Fruit fly (Drosophila melanogaster) whole organism, embryonic: ENCODE results near the gene D1.

ENCODE experiments used
- Atf3 ChIP-seq: fragments of 200-800 bp; sonication (Bioruptor generic); optimal IDR thresholded peaks from 3 replicates; lab custom pipeline; 2016; ENCODE audit warnings: missing biosample characterization, missing genetic modification characterization
- CG10431 ChIP-seq: fragments of 200-800 bp; sonication (Bioruptor generic); optimal IDR thresholded peaks from 3 replicates; lab custom pipeline; 2018; ENCODE audit warnings: missing biosample characterization, mild to moderate bottlenecking, missing genetic modification characterization
- CG10543 ChIP-seq: fragments of 200-800 bp; sonication (Bioruptor generic); optimal IDR thresholded peaks from 3 replicates; lab custom pipeline; 2017; ENCODE audit warnings: missing biosample characterization, mild to moderate bottlenecking, missing genetic modification characterization, moderate library complexity
- CG10565 ChIP-seq: fragments of 200-800 bp; sonication (Bioruptor generic); optimal IDR thresholded peaks from 3 replicates; lab custom pipeline; 2016; ENCODE audit warnings: missing biosample characterization, mild to moderate bottlenecking, missing genetic modification characterization
- CG13624 ChIP-seq: fragments of 200-800 bp; sonication (Bioruptor generic); optimal IDR thresholded peaks from 2 replicates; lab custom pipeline; 2016; ENCODE audit warnings: missing biosample characterization, missing genetic modification characterization
- CG15601 ChIP-seq: fragments of 200-800 bp; sonication (Bioruptor generic); optimal IDR thresholded peaks from 3 replicates; lab custom pipeline; 2019; ENCODE audit warnings: missing biosample characterization, mild to moderate bottlenecking, missing genetic modification characterization, moderate library complexity
- CG15696 ChIP-seq: fragments of 200-800 bp; sonication (Bioruptor generic); optimal IDR thresholded peaks from 2 replicates; lab custom pipeline; 2019; ENCODE audit warnings: missing biosample characterization, mild to moderate bottlenecking, missing genetic modification characterization, moderate library complexity
- CG17802 ChIP-seq: fragments of 200-800 bp; sonication (Bioruptor generic); optimal IDR thresholded peaks from 2 replicates; lab custom pipeline; 2018; ENCODE audit warnings: missing biosample characterization, mild to moderate bottlenecking, missing genetic modification characterization, moderate library complexity
- CG2199 ChIP-seq: fragments of 200-800 bp; sonication (Bioruptor generic); IDR thresholded peaks from 3 replicates; pipeline ENCODE4 v1.3.6; 2022; ENCODE audit warnings: missing biosample characterization, missing genetic modification characterization
- CG30431 ChIP-seq: fragments of 200-800 bp; sonication (Bioruptor generic); optimal IDR thresholded peaks from 2 replicates; lab custom pipeline; 2017; ENCODE audit warnings: missing biosample characterization, missing genetic modification characterization
- CG3281 ChIP-seq: fragments of 200-800 bp; sonication (Bioruptor generic); optimal IDR thresholded peaks from 3 replicates; lab custom pipeline; 2017; ENCODE audit warnings: missing biosample characterization, mild to moderate bottlenecking, missing genetic modification characterization
- CG3838 ChIP-seq: fragments of 200-800 bp; sonication (Bioruptor generic); optimal IDR thresholded peaks from 3 replicates; lab custom pipeline; 2016; ENCODE audit warnings: missing biosample characterization, missing genetic modification characterization
- CG3995 ChIP-seq: fragments of 200-800 bp; sonication (Bioruptor generic); optimal IDR thresholded peaks from 3 replicates; lab custom pipeline; 2016; ENCODE audit warnings: missing biosample characterization, missing genetic modification characterization
- CG4424 ChIP-seq: fragments of 200-800 bp; sonication (Bioruptor generic); optimal IDR thresholded peaks from 3 replicates; lab custom pipeline; 2016; ENCODE audit warnings: missing biosample characterization, missing genetic modification characterization
- CG4820 ChIP-seq: fragments of 200-800 bp; sonication (Bioruptor generic); optimal IDR thresholded peaks from 3 replicates; lab custom pipeline; 2016; ENCODE audit warnings: missing biosample characterization, missing genetic modification characterization
- CG4854 ChIP-seq: fragments of 200-800 bp; sonication (Bioruptor generic); optimal IDR thresholded peaks from 2 replicates; lab custom pipeline; 2016; ENCODE audit warnings: missing biosample characterization, missing genetic modification characterization, inconsistent platforms
- CG7987 ChIP-seq: fragments of 200-800 bp; sonication (Bioruptor generic); optimal IDR thresholded peaks from 2 replicates; lab custom pipeline; 2018; ENCODE audit warnings: missing biosample characterization, mild to moderate bottlenecking, missing genetic modification characterization, moderate library complexity
- CG8924 ChIP-seq: fragments of 200-800 bp; optimal IDR thresholded peaks from 3 replicates; lab custom pipeline; 2019; ENCODE audit warnings: missing biosample characterization, mild to moderate bottlenecking, missing genetic modification characterization, moderate library complexity
- Dek ChIP-seq: fragments of 200-800 bp; sonication (Bioruptor generic); optimal IDR thresholded peaks from 3 replicates; lab custom pipeline; 2019; ENCODE audit warnings: missing biosample characterization, mild to moderate bottlenecking, missing genetic modification characterization, moderate library complexity
- Dll ChIP-seq: fragments of 200-800 bp; sonication (Bioruptor generic); IDR thresholded peaks from 4 replicates; pipeline ENCODE4 v1.3.6; 2022; ENCODE audit warnings: missing biosample characterization, missing genetic modification characterization; ENCODE audit not compliant: partially characterized antibody
- E2f2 ChIP-seq: fragments of 200-800 bp; sonication (Bioruptor generic); IDR thresholded peaks from 2 replicates; pipeline ENCODE4 v1.3.6; 2022; ENCODE audit warnings: missing biosample characterization, missing genetic modification characterization
- ERR ChIP-seq: fragments of 200-800 bp; sonication (Bioruptor generic); optimal IDR thresholded peaks from 2 replicates; lab custom pipeline; 2016; ENCODE audit warnings: missing biosample characterization, missing genetic modification characterization
- Gug ChIP-seq: fragments of 200-800 bp; sonication (Bioruptor generic); IDR thresholded peaks from 4 replicates; pipeline ENCODE4 v1.3.6; 2022; ENCODE audit warnings: missing biosample characterization, missing genetic modification characterization
- HHEX ChIP-seq: fragments of 200-800 bp; sonication (Bioruptor generic); optimal IDR thresholded peaks from 3 replicates; lab custom pipeline; 2017; ENCODE audit warnings: missing biosample characterization, mild to moderate bottlenecking, missing genetic modification characterization, missing genetic modification reagents
- Hey ChIP-seq: fragments of 200-800 bp; sonication (Bioruptor generic); optimal IDR thresholded peaks from 3 replicates; lab custom pipeline; 2018; ENCODE audit warnings: missing biosample characterization, mild to moderate bottlenecking, missing genetic modification characterization
- Hmr ChIP-seq: fragments of 200-800 bp; sonication (Bioruptor generic); optimal IDR thresholded peaks from 3 replicates; lab custom pipeline; 2017; ENCODE audit warnings: mild to moderate bottlenecking, missing biosample characterization, missing genetic modification reagents, missing genetic modification characterization
- Lpt ChIP-seq: fragments of >200 bp; optimal IDR thresholded peaks from 2 replicates; lab custom pipeline; 2018; ENCODE audit warnings: missing biosample characterization, missing genetic modification characterization
- Tbp ChIP-seq: fragments of >200 bp; optimal IDR thresholded peaks from 2 replicates; lab custom pipeline; 2018; ENCODE audit warnings: missing biosample characterization, missing genetic modification characterization
- aop ChIP-seq: fragments of 200-800 bp; sonication (Bioruptor generic); IDR thresholded peaks from 2 replicates; pipeline ENCODE4 v1.3.6; 2022; ENCODE audit warnings: missing biosample characterization, missing genetic modification characterization
- ap ChIP-seq: fragments of 200-800 bp; sonication (Bioruptor generic); IDR thresholded peaks from 2 replicates; pipeline ENCODE4 v1.3.6; 2022; ENCODE audit warnings: missing biosample characterization, missing genetic modification characterization
- chm ChIP-seq: fragments of 200-800 bp; sonication (Bioruptor generic); IDR thresholded peaks from 2 replicates; pipeline ENCODE4 v1.3.6; 2022; ENCODE audit warnings: missing biosample characterization, missing genetic modification characterization
- chn ChIP-seq: fragments of 200-800 bp; sonication (Bioruptor generic); optimal IDR thresholded peaks from 2 replicates; lab custom pipeline; 2016; ENCODE audit warnings: missing biosample characterization, missing genetic modification characterization
- crc ChIP-seq: fragments of 200-800 bp; sonication (Bioruptor generic); optimal IDR thresholded peaks from 2 replicates; lab custom pipeline; 2016; ENCODE audit warnings: missing biosample characterization, missing genetic modification characterization
- croc ChIP-seq: fragments of 200-800 bp; sonication (Bioruptor generic); conservative IDR thresholded peaks from 3 replicates; pipeline ENCODE4 v1.3.6; 2022; ENCODE audit warnings: missing biosample characterization, missing genetic modification characterization
- dm ChIP-seq: fragments of 200-800 bp; sonication (Bioruptor generic); optimal IDR thresholded peaks from 3 replicates; lab custom pipeline; 2016; ENCODE audit warnings: missing biosample characterization, missing genetic modification characterization
- dysf ChIP-seq: fragments of 200-800 bp; sonication (Bioruptor generic); IDR thresholded peaks from 3 replicates; pipeline ENCODE4 v1.3.6; 2022; ENCODE audit warnings: missing biosample characterization, missing genetic modification characterization
- emc ChIP-seq: fragments of 200-800 bp; sonication (Bioruptor generic); optimal IDR thresholded peaks from 2 replicates; lab custom pipeline; 2016; ENCODE audit warnings: missing biosample characterization, missing genetic modification characterization
- en ChIP-seq: fragments of 200-800 bp; sonication (Bioruptor generic); optimal IDR thresholded peaks from 2 replicates; lab custom pipeline; 2016; ENCODE audit warnings: missing biosample characterization, missing genetic modification characterization
- fru ChIP-seq: fragments of >200 bp; optimal IDR thresholded peaks from 2 replicates; lab custom pipeline; 2017
- gcm ChIP-seq: fragments of 200-800 bp; sonication (Bioruptor generic); optimal IDR thresholded peaks from 2 replicates; lab custom pipeline; 2019; ENCODE audit warnings: missing biosample characterization, mild to moderate bottlenecking, missing genetic modification characterization, moderate library complexity
- gem ChIP-seq: fragments of 200-800 bp; sonication (Bioruptor generic); optimal IDR thresholded peaks from 2 replicates; lab custom pipeline; 2019; ENCODE audit warnings: missing biosample characterization, mild to moderate bottlenecking, missing genetic modification characterization, moderate library complexity
- grau ChIP-seq: fragments of 200-800 bp; optimal IDR thresholded peaks from 3 replicates; lab custom pipeline; 2019; ENCODE audit warnings: missing biosample characterization, mild to moderate bottlenecking, missing genetic modification characterization, moderate library complexity
- insv ChIP-seq, 2 experiments: fragments of 200-800 bp; sonication (Bioruptor generic); optimal IDR thresholded peaks; 3 replicates each; lab custom pipeline; 2016 to 2018; ENCODE audit warnings: missing biosample characterization in 2 of 2, missing genetic modification characterization in 2 of 2
- jumu ChIP-seq: fragments of 200-800 bp; sonication (Bioruptor generic); optimal IDR thresholded peaks from 3 replicates; lab custom pipeline; 2016; ENCODE audit warnings: missing biosample characterization, missing genetic modification characterization
- lilli ChIP-seq: fragments of 200-800 bp; sonication (Bioruptor generic); optimal IDR thresholded peaks from 3 replicates; lab custom pipeline; 2016; ENCODE audit warnings: missing biosample characterization, missing genetic modification characterization
- repo ChIP-seq: fragments of 200-800 bp; sonication (Bioruptor generic); optimal IDR thresholded peaks from 2 replicates; lab custom pipeline; 2016; ENCODE audit warnings: missing biosample characterization, missing genetic modification characterization
- rib ChIP-seq: fragments of 200-800 bp; sonication (Bioruptor generic); IDR thresholded peaks from 2 replicates; pipeline ENCODE4 v1.3.6; 2022; ENCODE audit warnings: missing biosample characterization, missing genetic modification characterization
- run ChIP-seq: fragments of 200-800 bp; sonication (Bioruptor generic); optimal IDR thresholded peaks from 3 replicates; lab custom pipeline; 2018; ENCODE audit warnings: missing biosample characterization, mild to moderate bottlenecking, missing genetic modification characterization
- seq ChIP-seq: fragments of 200-800 bp; sonication (Bioruptor generic); IDR thresholded peaks from 2 replicates; pipeline ENCODE4 v1.3.6; 2022; ENCODE audit warnings: missing biosample characterization, missing genetic modification characterization
- ssp ChIP-seq: fragments of 200-800 bp; sonication (Bioruptor generic); IDR thresholded peaks from 2 replicates; pipeline ENCODE4 v1.3.6; 2022; ENCODE audit warnings: missing biosample characterization, missing genetic modification characterization
- tap ChIP-seq: fragments of 200-800 bp; optimal IDR thresholded peaks from 3 replicates; lab custom pipeline; 2019; ENCODE audit warnings: missing biosample characterization, mild to moderate bottlenecking, missing genetic modification characterization, moderate library complexity

The D1 gene

DNA sequence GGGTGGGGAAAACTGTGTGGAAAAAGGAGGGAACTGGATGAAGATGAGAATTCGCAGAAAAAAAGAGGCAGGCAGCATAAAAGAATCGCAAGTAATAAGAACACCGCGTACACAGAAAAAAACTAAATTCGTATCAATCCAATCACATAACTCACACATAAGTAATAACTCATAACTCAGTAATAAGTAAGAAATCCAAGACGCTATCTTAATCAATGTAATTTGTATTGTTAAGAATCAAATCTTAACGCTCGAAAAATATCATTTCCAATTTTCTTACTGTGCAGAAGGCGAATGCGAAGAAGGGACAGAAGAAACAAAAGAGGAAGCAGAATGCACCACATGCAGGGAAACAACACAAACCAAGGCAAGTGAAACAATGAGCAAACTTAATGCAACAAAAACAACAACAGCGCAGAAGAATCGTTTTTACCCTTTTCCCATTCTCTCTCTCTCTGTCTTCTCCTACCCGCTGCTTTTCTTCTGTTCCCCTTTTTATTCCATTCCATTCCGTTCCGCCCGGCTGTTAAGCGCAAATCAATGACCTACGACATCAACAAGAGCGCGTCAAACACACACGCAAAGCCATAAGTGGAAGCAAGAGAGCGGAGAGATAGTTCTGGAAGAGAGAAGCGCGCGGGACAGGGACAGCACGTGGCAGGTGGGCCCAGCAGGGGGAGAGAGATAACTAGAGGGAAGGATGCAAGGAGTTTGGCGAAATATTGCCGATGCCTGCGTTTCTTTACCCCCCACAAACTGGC, 11.2 kb downstream of the D1 start (continued):
- TF ChIP-seq aop (GFP tag; lab: Robert Waterston, UW) (no peak), Lpt (GFP tag; lab: Kevin White, UChicago) (no peak), CG10431 (GFP tag; lab: Kevin White, UChicago) (peak; percentile 12), seq (GFP tag; lab: Robert Waterston, UW) (0 out of 2 replicates have a peak, but pooled peaks have one; percentile 22), repo (peak; percentile 77), Hmr (GFP tag; lab: Kevin White, UChicago) (peak; percentile 54), CG4820 (GFP tag; lab: Kevin White, UChicago) (peak; percentile 80), en (peak; percentile 76), CG3281 (GFP tag; lab: Kevin White, UChicago) (peak; percentile 65), CG2199 (GFP tag; lab: Robert Waterston, UW) (no peak), tap (tag; lab: Kevin White, UChicago) (no peak), CG13624 (peak; percentile 73), rib (GFP tag; lab: Robert Waterston, UW) (0 out of 2 replicates have a peak, but pooled peaks have one; percentile 11), CG3995 (no peak), CG17802 (tag; lab: Kevin White, UChicago) (peak; percentile 40), crc (GFP tag; lab: Kevin White, UChicago) (peak; percentile 70), CG10543 (no peak), ssp (GFP tag; lab: Robert Waterston, UW) (peak; percentile 42), lilli (GFP tag; lab: Kevin White, UChicago) (peak; percentile 76), CG4424 (GFP tag; lab: Kevin White, UChicago) (peak; percentile 83), ERR (no peak), Tbp (GFP tag; lab: Kevin White, UChicago) (no peak), gcm (peak; percentile 70), jumu (peak; percentile 68), Gug (GFP tag; lab: Robert Waterston, UW) (peak; percentile 43; the same call in 2 of the 4 replicates), insv (GFP tag; optimal IDR thresholded peaks at IDR 0.05; lab: Kevin White, UChicago) (peak; percentile 7 to 8), dm (GFP tag; lab: Kevin White, UChicago) (peak; percentile 52), E2f2 (GFP tag; lab: Robert Waterston, UW) (peak; percentile 49), run (tag; lab: Kevin White, UChicago) (no peak), Atf3 (GFP tag; lab: Kevin White, UChicago) (peak; percentile 70), CG7987 (GFP tag; lab: Kevin White, UChicago) (no peak), CG3838 (GFP tag; lab: Kevin White, UChicago) (no peak), CG4854 (GFP tag; lab: Kevin White, UChicago) (peak; percentile 69), CG10565 (peak; percentile 48), chn (GFP tag; lab: Kevin White, UChicago) (peak; percentile 57), CG15601 (tag; lab: Kevin White, UChicago) (peak; percentile 66), chm (GFP tag; lab: Robert Waterston, UW) (peak; percentile 83), HHEX (GFP tag; lab: Kevin White, UChicago) (peak; percentile 70), gem (peak; percentile 89), emc (no peak), grau (tag; lab: Kevin White, UChicago) (peak; percentile 72), croc (GFP tag; lab: Robert Waterston, UW) (peak; percentile 59), ap (GFP tag; lab: Robert Waterston, UW) (0 out of 2 replicates have a peak, but pooled peaks have one; percentile 39), Dll (no peak), Dek (tag; lab: Kevin White, UChicago) (no peak), fru (lab: Kevin White, UChicago) (no peak), CG30431 (GFP tag; lab: Kevin White, UChicago) (peak; percentile 71), CG15696 (tag; lab: Kevin White, UChicago) (peak; percentile 63), CG8924 (tag; lab: Kevin White, UChicago) (peak; percentile 82), dysf (peak; percentile 65), Hey (tag; lab: Kevin White, UChicago) (peak; percentile 6)
